Worm (Caenorhabditis elegans) whole organism, young adult: Measurements from ENCODE around the gene nhr-70.

Experiments used
- B0019.2 ChIP-seq: fragments of 200-800 bp; sonication (Bioruptor generic); conservative IDR thresholded peaks from 2 replicates; pipeline ENCODE4 v1.3.6; 2022; ENCODE audit warnings: missing genetic modification reagents, missing genetic modification characterization, missing compliant biosample characterization
- B0336.3 ChIP-seq: fragments of 200-800 bp; sonication (Bioruptor generic); IDR thresholded peaks from 2 replicates; pipeline ENCODE4 v1.3.6; 2022; ENCODE audit warnings: missing genetic modification characterization, missing compliant biosample characterization
- F22D6.2 ChIP-seq: sonication (generic microtip); optimal IDR thresholded peaks from 2 replicates; lab custom pipeline; 2016; ENCODE audit warnings: mild to moderate bottlenecking, missing genetic modification characterization, missing compliant biosample characterization
- F23B12.7 ChIP-seq: sonication (generic microtip); optimal IDR thresholded peaks from 2 replicates; lab custom pipeline; 2017; ENCODE audit warnings: missing genetic modification characterization, mild to moderate bottlenecking, missing compliant biosample characterization, antibody characterized with exemption, moderate library complexity; ENCODE audit not compliant: insufficient read depth
- F49E8.2 ChIP-seq: sonication (generic microtip); optimal IDR thresholded peaks from 3 replicates; lab custom pipeline; 2017; ENCODE audit warnings: missing genetic modification characterization, mild to moderate bottlenecking, missing compliant biosample characterization, antibody characterized with exemption, moderate library complexity; ENCODE audit not compliant: insufficient read depth
- K11D2.4 ChIP-seq: fragments of 200-800 bp; sonication (Bioruptor generic); IDR thresholded peaks from 2 replicates; pipeline ENCODE4 v1.3.6; 2022; ENCODE audit warnings: missing genetic modification reagents, missing genetic modification characterization, missing compliant biosample characterization
- Y95B8A.8 ChIP-seq: fragments of 200-800 bp; sonication (Bioruptor generic); IDR thresholded peaks from 2 replicates; pipeline ENCODE4 v1.3.6; 2022; ENCODE audit warnings: missing genetic modification reagents, missing genetic modification characterization, missing compliant biosample characterization
- ZK185.1 ChIP-seq: sonication (generic microtip); optimal IDR thresholded peaks from 2 replicates; lab custom pipeline; 2016; ENCODE audit warnings: mild to moderate bottlenecking, missing genetic modification characterization, missing compliant biosample characterization; ENCODE audit not compliant: poor library complexity, severe bottlenecking
- akir-1 ChIP-seq: fragments of 200-800 bp; sonication (Bioruptor generic); optimal IDR thresholded peaks from 2 replicates; lab custom pipeline; 2018; ENCODE audit warnings: mild to moderate bottlenecking, missing genetic modification characterization, moderate library complexity, missing compliant biosample characterization
- aptf-2 ChIP-seq: fragments of 200-800 bp; sonication (Bioruptor generic); conservative IDR thresholded peaks from 2 replicates; pipeline ENCODE4 v1.3.6; 2022; ENCODE audit warnings: missing genetic modification reagents, missing genetic modification characterization, missing compliant biosample characterization
- aptf-3 ChIP-seq: fragments of 200-800 bp; sonication (Bioruptor generic); IDR thresholded peaks from 2 replicates; pipeline ENCODE4 v1.3.6; 2022; ENCODE audit warnings: missing genetic modification characterization, missing compliant biosample characterization
- attf-5 ChIP-seq: fragments of 200-800 bp; sonication (Bioruptor generic); optimal IDR thresholded peaks from 2 replicates; lab custom pipeline; 2018; ENCODE audit warnings: mild to moderate bottlenecking, missing genetic modification characterization, missing compliant biosample characterization
- bed-2 ChIP-seq: fragments of 200-800 bp; sonication (Bioruptor generic); IDR thresholded peaks from 2 replicates; pipeline ENCODE4 v1.3.6; 2022; ENCODE audit warnings: missing genetic modification reagents, missing genetic modification characterization, missing compliant biosample characterization
- ccch-3 ChIP-seq: fragments of 200-800 bp; sonication (Bioruptor generic); optimal IDR thresholded peaks from 2 replicates; lab custom pipeline; 2018; ENCODE audit warnings: mild to moderate bottlenecking, missing genetic modification characterization, missing compliant biosample characterization
- dpff-1 ChIP-seq: sonication (generic microtip); optimal IDR thresholded peaks from 2 replicates; lab custom pipeline; 2017; ENCODE audit warnings: mild to moderate bottlenecking, missing genetic modification characterization, missing compliant biosample characterization
- dpl-1 ChIP-seq: fragments of 150-350 bp; optimal IDR thresholded peaks from 2 replicates; lab custom pipeline; 2014; ENCODE audit warnings: missing biosample characterization, missing genetic modification reagents, missing genetic modification characterization
- gei-17 ChIP-seq: fragments of 200-800 bp; sonication (Bioruptor generic); optimal IDR thresholded peaks from 2 replicates; lab custom pipeline; 2018; ENCODE audit warnings: mild to moderate bottlenecking, missing genetic modification characterization, missing compliant biosample characterization
- let-526 ChIP-seq: fragments of 200-800 bp; sonication (Bioruptor generic); IDR thresholded peaks from 2 replicates; pipeline ENCODE4 v1.3.6; 2022; ENCODE audit warnings: missing genetic modification reagents, missing genetic modification characterization, missing compliant biosample characterization
- lin-26 ChIP-seq: fragments of 200-800 bp; sonication (Bioruptor generic); IDR thresholded peaks from 2 replicates; pipeline ENCODE4 v1.3.6; 2022; ENCODE audit warnings: missing genetic modification reagents, missing genetic modification characterization, missing compliant biosample characterization
- lin-35 ChIP-seq, 3 experiments: fragments of 150-350 bp in 2 of 3; sonication (generic microtip) in 1 of 3; optimal IDR thresholded peaks; 2 replicates each; lab custom pipeline; 2014 to 2018; ENCODE audit warnings: missing biosample characterization in 3 of 3, missing genetic modification characterization in 3 of 3, missing genetic modification reagents in 3 of 3
- lin-54 ChIP-seq: fragments of 200-800 bp; sonication (Bioruptor generic); optimal IDR thresholded peaks from 2 replicates; lab custom pipeline; 2018; ENCODE audit warnings: mild to moderate bottlenecking, missing genetic modification characterization, missing compliant biosample characterization
- madf-10 ChIP-seq: sonication (generic microtip); optimal IDR thresholded peaks from 2 replicates; lab custom pipeline; 2016; ENCODE audit warnings: mild to moderate bottlenecking, missing genetic modification characterization, missing compliant biosample characterization
- mel-28 ChIP-seq: sonication (generic microtip); optimal IDR thresholded peaks from 2 replicates; lab custom pipeline; 2016; ENCODE audit warnings: borderline replicate concordance, mild to moderate bottlenecking, missing genetic modification characterization, missing compliant biosample characterization
- nfya-1 ChIP-seq: sonication (generic microtip); optimal IDR thresholded peaks from 2 replicates; lab custom pipeline; 2017; ENCODE audit warnings: antibody characterized with exemption, missing compliant biosample characterization, missing genetic modification characterization, borderline replicate concordance; ENCODE audit not compliant: insufficient read depth
- nhr-120 ChIP-seq: fragments of 200-800 bp; sonication (Bioruptor generic); IDR thresholded peaks from 2 replicates; pipeline ENCODE4 v1.3.6; 2022; ENCODE audit warnings: missing genetic modification characterization, missing compliant biosample characterization
- nhr-179 ChIP-seq: sonication (generic microtip); optimal IDR thresholded peaks from 2 replicates; lab custom pipeline; 2016; ENCODE audit warnings: mild to moderate bottlenecking, missing genetic modification characterization, missing compliant biosample characterization
- nhr-90 ChIP-seq: sonication (generic microtip); optimal IDR thresholded peaks from 2 replicates; lab custom pipeline; 2016; ENCODE audit warnings: missing genotype, mild to moderate bottlenecking, missing genetic modification characterization, missing compliant biosample characterization
- pbrm-1 ChIP-seq: fragments of 200-800 bp; sonication (Bioruptor generic); IDR thresholded peaks from 2 replicates; pipeline ENCODE4 v1.3.6; 2022; ENCODE audit warnings: missing genetic modification reagents, missing genetic modification characterization, missing compliant biosample characterization
- pha-4 ChIP-seq: fragments of 150-350 bp; sonication (generic microtip); optimal IDR thresholded peaks from 2 replicates; lab custom pipeline; 2014; ENCODE audit warnings: missing biosample characterization, missing genetic modification reagents, missing genetic modification characterization
- rpc-1 ChIP-seq, 2 experiments: fragments of 150-350 bp in 1 of 2; sonication (generic microtip) in 1 of 2; optimal IDR thresholded peaks; 2 replicates each; lab custom pipeline; 2014 to 2018; ENCODE audit warnings: missing biosample characterization in 1 of 2, missing genetic modification characterization in 1 of 2, missing genetic modification reagents in 1 of 2, missing genotype in 1 of 2
- sdz-38 ChIP-seq: sonication (generic microtip); optimal IDR thresholded peaks from 2 replicates; lab custom pipeline; 2016; ENCODE audit warnings: missing genotype, missing genetic modification characterization, missing compliant biosample characterization
- snpc-1.3 ChIP-seq: sonication (generic microtip); optimal IDR thresholded peaks from 2 replicates; lab custom pipeline; 2017; ENCODE audit warnings: missing genetic modification characterization, mild to moderate bottlenecking, missing compliant biosample characterization, antibody characterized with exemption, moderate library complexity, missing genotype, missing genetic modification reagents; ENCODE audit not compliant: insufficient read depth
- tbp1 ChIP-seq: fragments of 200-800 bp; sonication (Bioruptor generic); optimal IDR thresholded peaks from 2 replicates; lab custom pipeline; 2018; ENCODE audit warnings: mild to moderate bottlenecking, missing genetic modification characterization, missing compliant biosample characterization
- tbx-9 ChIP-seq: sonication (generic microtip); optimal IDR thresholded peaks from 2 replicates; lab custom pipeline; 2016; ENCODE audit warnings: borderline replicate concordance, missing genetic modification characterization, inconsistent platforms, missing compliant biosample characterization
- tlf-1 ChIP-seq: fragments of 200-800 bp; sonication (Bioruptor generic); optimal IDR thresholded peaks from 2 replicates; lab custom pipeline; 2018; ENCODE audit warnings: mild to moderate bottlenecking, missing genetic modification characterization, missing compliant biosample characterization
- zfh-2 ChIP-seq: fragments of 200-800 bp; sonication (Bioruptor generic); conservative IDR thresholded peaks from 2 replicates; pipeline ENCODE4 v1.3.6; 2022; ENCODE audit warnings: missing genetic modification reagents, missing genetic modification characterization, missing compliant biosample characterization
- ztf-25 ChIP-seq: fragments of 200-800 bp; sonication (Bioruptor generic); IDR thresholded peaks from 2 replicates; pipeline ENCODE4 v1.3.6; 2022; ENCODE audit warnings: missing genetic modification reagents, missing genetic modification characterization, missing compliant biosample characterization

The nhr-70 gene

DNA sequence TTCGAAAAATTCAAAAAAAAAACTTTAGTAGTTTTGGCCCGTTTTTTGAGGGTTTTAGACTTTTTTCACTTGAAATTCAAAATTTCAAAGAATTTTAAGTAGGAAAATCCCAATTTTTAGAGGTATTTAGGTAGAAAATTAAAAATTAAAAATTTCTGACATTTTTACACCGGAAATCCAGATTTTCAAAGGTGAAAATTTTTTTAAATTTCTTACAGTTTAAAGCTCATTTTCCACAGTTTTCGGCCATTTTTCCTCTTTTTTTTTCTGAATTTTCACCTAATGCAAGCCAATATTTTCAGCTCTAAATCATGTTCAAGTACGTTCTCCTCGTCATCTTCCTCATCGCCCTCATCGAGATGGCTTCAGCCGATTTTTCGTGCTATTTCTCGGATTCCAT, 34.0 kb upstream of the nhr-70 start, which contains the start of gene txt-14:
Gene txt-14, plus strand, starts transcription at position 301 of the 400 bp plus-strand sequence.
- TF ChIP-seq madf-10 (no peak), B0336.3 (GFP tag; lab: Robert Waterston, UW) (no peak), dpff-1 (no peak), attf-5 (GFP tag; lab: Kevin White, UChicago) (no peak), F49E8.2 (tag; lab: Kevin White, UChicago) (no peak), F23B12.7 (no peak), lin-26 (GFP tag; lab: Robert Waterston, UW) (no peak), gei-17 (GFP tag; lab: Kevin White, UChicago) (no peak), pha-4 (no peak), tbp1 (no peak)

DNA sequence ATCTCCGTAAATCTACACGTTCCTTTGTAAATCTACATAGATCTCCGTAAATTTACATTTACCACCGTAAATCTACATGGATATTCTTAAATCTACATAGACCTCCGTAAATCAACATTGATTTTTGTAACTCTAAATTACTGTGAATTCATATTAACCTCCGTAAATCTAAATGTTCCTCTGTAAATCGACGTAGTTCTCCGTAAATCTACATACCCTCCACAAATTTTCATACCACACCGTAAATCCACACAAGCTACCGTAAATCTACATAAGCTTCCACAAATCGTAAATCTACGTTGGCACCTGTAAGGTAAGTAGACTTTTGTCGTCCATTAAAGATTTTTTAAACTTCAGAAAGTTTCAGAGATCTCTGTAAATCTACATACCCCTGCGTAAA, 31.3 kb upstream of the nhr-70 start:
- TF ChIP-seq zfh-2 (GFP tag; lab: Robert Waterston, UW) = no peak
- TF ChIP-seq rpc-1 (optimal IDR thresholded peaks at IDR 0.05; lab: Kevin White, UChicago) = no peak
- TF ChIP-seq rpc-1 (tag; optimal IDR thresholded peaks at IDR 0.05; lab: Kevin White, UChicago) = no peak
- TF ChIP-seq pbrm-1 (GFP tag; lab: Robert Waterston, UW) = no peak
- no peak for TF ChIP-seq let-526 (GFP tag; lab: Robert Waterston, UW)
- no peak for TF ChIP-seq nfya-1 (tag; lab: Kevin White, UChicago)
- TF ChIP-seq nhr-179 = no peak
- no peak for TF ChIP-seq dpff-1
- no peak for TF ChIP-seq tbx-9
- TF ChIP-seq bed-2 (GFP tag; lab: Robert Waterston, UW) = no peak
- no peak for TF ChIP-seq K11D2.4 (GFP tag; lab: Robert Waterston, UW)
- TF ChIP-seq F22D6.2 (tag; lab: Kevin White, UChicago) = no peak
- no peak for TF ChIP-seq nhr-90 (tag; lab: Kevin White, UChicago)
- TF ChIP-seq sdz-38 (tag; lab: Kevin White, UChicago) = no peak
- TF ChIP-seq aptf-3 (GFP tag; lab: Robert Waterston, UW) = no peak

DNA sequence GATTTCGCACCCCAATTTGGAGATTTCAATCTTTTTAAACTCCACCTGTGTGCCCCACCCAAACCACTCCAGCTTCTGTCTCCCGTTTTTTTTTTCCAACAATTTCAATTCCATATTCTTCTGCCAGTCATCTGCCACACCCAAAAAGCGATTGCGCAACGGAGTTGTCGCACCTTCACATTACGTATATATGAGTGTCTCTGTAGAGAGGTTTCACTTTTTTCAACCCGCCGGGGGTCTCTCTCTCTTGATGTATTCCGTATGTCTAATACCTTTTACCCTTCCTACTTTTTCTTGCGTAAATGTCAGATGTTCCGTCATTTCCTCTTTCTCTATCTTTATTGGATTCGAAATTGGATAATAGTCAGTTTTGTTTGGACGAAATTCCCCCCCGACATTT, 29.4 kb upstream of the nhr-70 start:
- no peak for TF ChIP-seq mel-28
- no peak for TF ChIP-seq tlf-1 (GFP tag; lab: Kevin White, UChicago)
- TF ChIP-seq Y95B8A.8 (GFP tag; lab: Robert Waterston, UW) = no peak
- TF ChIP-seq lin-35 (GFP tag; optimal IDR thresholded peaks at IDR 0.05; lab: Kevin White, UChicago) = no peak
- TF ChIP-seq dpl-1 = no peak
- no peak for TF ChIP-seq nhr-120
- no peak for TF ChIP-seq lin-54
- no peak for TF ChIP-seq ZK185.1 (tag; lab: Kevin White, UChicago)
- TF ChIP-seq B0019.2 (GFP tag; lab: Robert Waterston, UW) = no peak
- TF ChIP-seq gei-17 (GFP tag; lab: Kevin White, UChicago) = no peak
- no peak for TF ChIP-seq snpc-1.3 (tag; lab: Kevin White, UChicago)
- no peak for TF ChIP-seq sdz-38 (tag; lab: Kevin White, UChicago)
- TF ChIP-seq, all 124 proteins: peak for 0

DNA sequence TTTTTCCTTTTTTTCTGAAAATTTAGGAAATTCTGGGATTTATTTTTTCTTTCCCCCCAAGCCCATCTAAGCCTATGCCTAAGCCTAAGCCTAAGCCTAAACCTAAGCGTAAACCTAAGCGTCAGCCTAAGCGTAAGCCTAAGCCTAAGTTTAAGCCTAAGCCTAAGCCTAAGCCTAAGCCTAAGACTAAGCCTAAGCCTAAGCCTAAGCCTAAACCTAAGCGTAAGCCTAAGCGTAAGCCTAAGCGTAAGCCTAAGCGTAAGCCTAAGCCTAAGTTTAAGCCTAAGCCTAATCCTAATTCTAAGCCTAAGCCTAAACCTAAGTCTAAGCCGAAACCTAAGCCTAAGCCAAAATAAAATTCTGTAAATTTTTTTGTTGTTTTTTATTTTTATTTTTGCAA, 28.5 kb upstream of the nhr-70 start:
- TF ChIP-seq ztf-25 (GFP tag; lab: Robert Waterston, UW) (no peak), akir-1 (GFP tag; lab: Kevin White, UChicago) (no peak), rpc-1 (optimal IDR thresholded peaks at IDR 0.05; lab: Kevin White, UChicago) (no peak), rpc-1 (tag; optimal IDR thresholded peaks at IDR 0.05; lab: Kevin White, UChicago) (no peak), aptf-2 (GFP tag; lab: Robert Waterston, UW) (no peak), tbp1 (no peak), ccch-3 (GFP tag; lab: Kevin White, UChicago) (no peak)
